Fruit fly (Drosophila melanogaster) whole organism, embryonic: ENCODE data around the gene CG42269.

Source experiments
- ATbp ChIP-seq: fragments of 200-800 bp; sonication (Bioruptor generic); optimal IDR thresholded peaks from 2 replicates; lab custom pipeline; 2017; ENCODE audit warnings: missing biosample characterization, mild to moderate bottlenecking, missing genetic modification characterization, missing genetic modification reagents
- Atf-2 ChIP-seq: fragments of 200-800 bp; sonication (Bioruptor generic); optimal IDR thresholded peaks from 2 replicates; lab custom pipeline; 2016; ENCODE audit warnings: missing biosample characterization, missing genetic modification characterization
- B-H1 ChIP-seq: fragments of 200-800 bp; sonication (Bioruptor generic); IDR thresholded peaks from 3 replicates; pipeline ENCODE4 v1.3.6; 2022; ENCODE audit warnings: missing biosample characterization, missing genetic modification characterization
- Blimp-1 ChIP-seq: fragments of 200-800 bp; sonication (Bioruptor generic); optimal IDR thresholded peaks from 3 replicates; lab custom pipeline; 2018; ENCODE audit warnings: missing biosample characterization, missing genetic modification characterization, mild to moderate bottlenecking, moderate library complexity, missing genetic modification reagents
- CG10321 ChIP-seq: fragments of 200-800 bp; sonication (Bioruptor generic); IDR thresholded peaks from 2 replicates; pipeline ENCODE4 v1.3.6; 2022; ENCODE audit warnings: missing biosample characterization, missing genetic modification characterization
- CG13287 ChIP-seq: fragments of 200-800 bp; sonication (Bioruptor generic); IDR thresholded peaks from 2 replicates; pipeline ENCODE4 v1.3.6; 2022; ENCODE audit warnings: missing biosample characterization, missing genetic modification characterization; ENCODE audit not compliant: partially characterized antibody
- CG14860 ChIP-seq: fragments of 200-800 bp; sonication (Bioruptor generic); IDR thresholded peaks from 3 replicates; pipeline ENCODE4 v1.3.6; 2022; ENCODE audit warnings: missing biosample characterization, missing genetic modification characterization; ENCODE audit not compliant: partially characterized antibody
- CG15269 ChIP-seq: fragments of 200-800 bp; sonication (Bioruptor generic); optimal IDR thresholded peaks from 2 replicates; lab custom pipeline; 2018; ENCODE audit warnings: missing biosample characterization, mild to moderate bottlenecking, missing genetic modification characterization, moderate library complexity
- CG17361 ChIP-seq: fragments of 200-800 bp; sonication (Bioruptor generic); IDR thresholded peaks from 3 replicates; pipeline ENCODE4 v1.3.6; 2022; ENCODE audit warnings: missing biosample characterization, missing genetic modification characterization
- CG32772 ChIP-seq: fragments of 200-800 bp; sonication (Bioruptor generic); IDR thresholded peaks from 2 replicates; pipeline ENCODE4 v1.3.6; 2022; ENCODE audit warnings: missing biosample characterization, missing genetic modification characterization
- CG3281 ChIP-seq: fragments of 200-800 bp; sonication (Bioruptor generic); optimal IDR thresholded peaks from 3 replicates; lab custom pipeline; 2017; ENCODE audit warnings: missing biosample characterization, mild to moderate bottlenecking, missing genetic modification characterization
- CG43689 ChIP-seq: fragments of 200-800 bp; sonication (Bioruptor generic); IDR thresholded peaks from 2 replicates; pipeline ENCODE4 v1.3.6; 2022; ENCODE audit warnings: missing biosample characterization, missing genetic modification characterization
- CG4404 ChIP-seq: fragments of 200-800 bp; sonication (Bioruptor generic); IDR thresholded peaks from 2 replicates; pipeline ENCODE4 v1.3.6; 2022; ENCODE audit warnings: missing biosample characterization, missing genetic modification characterization
- CG4820 ChIP-seq: fragments of 200-800 bp; sonication (Bioruptor generic); optimal IDR thresholded peaks from 3 replicates; lab custom pipeline; 2016; ENCODE audit warnings: missing biosample characterization, missing genetic modification characterization
- CG7839 ChIP-seq: fragments of 200-800 bp; sonication (Bioruptor generic); optimal IDR thresholded peaks from 3 replicates; lab custom pipeline; 2018; ENCODE audit warnings: missing biosample characterization, mild to moderate bottlenecking, missing genetic modification characterization, moderate library complexity
- CG7987 ChIP-seq: fragments of 200-800 bp; sonication (Bioruptor generic); optimal IDR thresholded peaks from 2 replicates; lab custom pipeline; 2018; ENCODE audit warnings: missing biosample characterization, mild to moderate bottlenecking, missing genetic modification characterization, moderate library complexity
- D19A ChIP-seq: fragments of 200-800 bp; optimal IDR thresholded peaks from 3 replicates; lab custom pipeline; 2019; ENCODE audit warnings: missing biosample characterization, mild to moderate bottlenecking, missing genetic modification characterization, moderate library complexity
- Deaf1 ChIP-seq: fragments of 200-800 bp; optimal IDR thresholded peaks from 3 replicates; lab custom pipeline; 2019; ENCODE audit warnings: missing biosample characterization, mild to moderate bottlenecking, missing genetic modification characterization, moderate library complexity
- Doc3 ChIP-seq: fragments of 200-800 bp; sonication (Bioruptor generic); IDR thresholded peaks from 3 replicates; pipeline ENCODE4 v1.3.6; 2022; ENCODE audit warnings: missing biosample characterization, missing genetic modification characterization; ENCODE audit not compliant: partially characterized antibody
- Ets65A ChIP-seq: fragments of 200-800 bp; sonication (Bioruptor generic); peaks from one replicate; lab custom pipeline; 2016; ENCODE audit warnings: missing biosample characterization, missing genetic modification characterization
- Ets97D ChIP-seq: fragments of 200-800 bp; sonication (Bioruptor generic); optimal IDR thresholded peaks from 3 replicates; lab custom pipeline; 2016; ENCODE audit warnings: missing biosample characterization, missing genetic modification characterization
- Lpt ChIP-seq: fragments of >200 bp; optimal IDR thresholded peaks from 2 replicates; lab custom pipeline; 2018; ENCODE audit warnings: missing biosample characterization, missing genetic modification characterization
- Mad ChIP-seq: fragments of 200-800 bp; sonication (Bioruptor generic); optimal IDR thresholded peaks from 2 replicates; lab custom pipeline; 2016; ENCODE audit warnings: missing biosample characterization, missing genetic modification characterization
- Med ChIP-seq: fragments of 200-800 bp; sonication (Bioruptor generic); peaks from one replicate; lab custom pipeline; 2016; ENCODE audit warnings: missing biosample characterization, missing genetic modification characterization, mild to moderate bottlenecking, inconsistent platforms, moderate library complexity
- Neu2 ChIP-seq: fragments of 200-800 bp; sonication (Bioruptor generic); optimal IDR thresholded peaks from 3 replicates; lab custom pipeline; 2016; ENCODE audit warnings: missing biosample characterization, missing genetic modification characterization, borderline replicate concordance
- Sox100B ChIP-seq: fragments of 200-800 bp; sonication (Bioruptor generic); optimal IDR thresholded peaks from 3 replicates; lab custom pipeline; 2018; ENCODE audit warnings: missing biosample characterization, mild to moderate bottlenecking, missing genetic modification characterization
- Sry-β ChIP-seq: fragments of 200-800 bp; sonication (Bioruptor generic); optimal IDR thresholded peaks from 2 replicates; lab custom pipeline; 2018; ENCODE audit warnings: missing biosample characterization, mild to moderate bottlenecking, missing genetic modification characterization, moderate library complexity
- abd-A ChIP-seq: fragments of 200-800 bp; sonication (Bioruptor generic); optimal IDR thresholded peaks from 3 replicates; lab custom pipeline; 2019; ENCODE audit warnings: missing biosample characterization, mild to moderate bottlenecking, missing genetic modification characterization, moderate library complexity
- amos ChIP-seq: fragments of 200-800 bp; sonication (Bioruptor generic); IDR thresholded peaks from 2 replicates; pipeline ENCODE4 v1.3.6; 2022; ENCODE audit warnings: missing biosample characterization, missing genetic modification characterization; ENCODE audit not compliant: partially characterized antibody
- aop ChIP-seq: fragments of 200-800 bp; sonication (Bioruptor generic); IDR thresholded peaks from 2 replicates; pipeline ENCODE4 v1.3.6; 2022; ENCODE audit warnings: missing biosample characterization, missing genetic modification characterization
- bigmax ChIP-seq: fragments of 200-800 bp; sonication (Bioruptor generic); optimal IDR thresholded peaks from 2 replicates; lab custom pipeline; 2018; ENCODE audit warnings: missing biosample characterization, mild to moderate bottlenecking, missing genetic modification characterization
- chinmo ChIP-seq: fragments of 200-800 bp; sonication (Bioruptor generic); IDR thresholded peaks from 4 replicates; pipeline ENCODE4 v1.3.6; 2022; ENCODE audit warnings: missing biosample characterization, missing genetic modification characterization; ENCODE audit not compliant: partially characterized antibody
- crol ChIP-seq: fragments of 200-800 bp; sonication (Bioruptor generic); IDR thresholded peaks from 2 replicates; pipeline ENCODE4 v1.3.6; 2022; ENCODE audit warnings: missing biosample characterization, missing genetic modification characterization
- crp ChIP-seq, 2 experiments: fragments of 200-800 bp; sonication (Bioruptor generic); optimal IDR thresholded peaks; 2 replicates in 1 of 2; 3 replicates in 1 of 2; lab custom pipeline; 2017; ENCODE audit warnings: missing biosample characterization in 2 of 2, missing genetic modification characterization in 2 of 2, mild to moderate bottlenecking in 1 of 2, moderate library complexity in 1 of 2
- disco-r ChIP-seq: fragments of 200-800 bp; sonication (Bioruptor generic); optimal IDR thresholded peaks from 2 replicates; lab custom pipeline; 2016; ENCODE audit warnings: missing biosample characterization, missing genetic modification characterization
- esg ChIP-seq: fragments of 200-800 bp; sonication (Bioruptor generic); conservative IDR thresholded peaks from 2 replicates; pipeline ENCODE4 v1.3.6; 2022; ENCODE audit warnings: missing biosample characterization, missing genetic modification characterization
- ewg ChIP-seq: fragments of 200-800 bp; sonication (Bioruptor generic); optimal IDR thresholded peaks from 3 replicates; lab custom pipeline; 2017; ENCODE audit warnings: mild to moderate bottlenecking, missing biosample characterization, missing genetic modification reagents, missing genetic modification characterization
- fru ChIP-seq: fragments of >200 bp; optimal IDR thresholded peaks from 2 replicates; lab custom pipeline; 2017
- grn ChIP-seq: fragments of 200-800 bp; sonication (Bioruptor generic); optimal IDR thresholded peaks from 3 replicates; lab custom pipeline; 2017; ENCODE audit warnings: missing biosample characterization, missing genetic modification characterization
- jumu ChIP-seq: fragments of 200-800 bp; sonication (Bioruptor generic); optimal IDR thresholded peaks from 3 replicates; lab custom pipeline; 2016; ENCODE audit warnings: missing biosample characterization, missing genetic modification characterization
- kah ChIP-seq: fragments of 200-800 bp; sonication (Bioruptor generic); optimal IDR thresholded peaks from 2 replicates; lab custom pipeline; 2018; ENCODE audit warnings: missing biosample characterization, mild to moderate bottlenecking, missing genetic modification characterization
- lilli ChIP-seq: fragments of 200-800 bp; sonication (Bioruptor generic); optimal IDR thresholded peaks from 3 replicates; lab custom pipeline; 2016; ENCODE audit warnings: missing biosample characterization, missing genetic modification characterization
- otp ChIP-seq: fragments of 200-800 bp; sonication (Bioruptor generic); IDR thresholded peaks from 3 replicates; pipeline ENCODE4, ENCODE4 v1.3.6; 2022; ENCODE audit warnings: missing biosample characterization, missing genetic modification characterization
- phol ChIP-seq: fragments of 200-800 bp; sonication (Bioruptor generic); optimal IDR thresholded peaks from 3 replicates; lab custom pipeline; 2018; ENCODE audit warnings: missing biosample characterization, mild to moderate bottlenecking, missing genetic modification characterization, moderate library complexity
- pnt ChIP-seq: fragments of 200-800 bp; sonication (Bioruptor generic); optimal IDR thresholded peaks from 3 replicates; lab custom pipeline; 2016; ENCODE audit warnings: missing biosample characterization, missing genetic modification characterization
- repo ChIP-seq: fragments of 200-800 bp; sonication (Bioruptor generic); optimal IDR thresholded peaks from 2 replicates; lab custom pipeline; 2016; ENCODE audit warnings: missing biosample characterization, missing genetic modification characterization
- rib ChIP-seq: fragments of 200-800 bp; sonication (Bioruptor generic); IDR thresholded peaks from 2 replicates; pipeline ENCODE4 v1.3.6; 2022; ENCODE audit warnings: missing biosample characterization, missing genetic modification characterization
- scrt ChIP-seq: fragments of 200-800 bp; sonication (Bioruptor generic); optimal IDR thresholded peaks from 2 replicates; lab custom pipeline; 2018; ENCODE audit warnings: missing biosample characterization, mild to moderate bottlenecking, missing genetic modification characterization, moderate library complexity
- seq ChIP-seq: fragments of 200-800 bp; sonication (Bioruptor generic); IDR thresholded peaks from 2 replicates; pipeline ENCODE4 v1.3.6; 2022; ENCODE audit warnings: missing biosample characterization, missing genetic modification characterization
- tap ChIP-seq: fragments of 200-800 bp; optimal IDR thresholded peaks from 3 replicates; lab custom pipeline; 2019; ENCODE audit warnings: missing biosample characterization, mild to moderate bottlenecking, missing genetic modification characterization, moderate library complexity
- vvl ChIP-seq: fragments of 200-800 bp; sonication (Bioruptor generic); IDR thresholded peaks from 2 replicates; pipeline ENCODE4 v1.3.6; 2022; ENCODE audit warnings: missing biosample characterization, missing genetic modification characterization
- wek ChIP-seq: fragments of 200-800 bp; sonication (Bioruptor generic); optimal IDR thresholded peaks from 3 replicates; lab custom pipeline; 2018; ENCODE audit warnings: missing biosample characterization, mild to moderate bottlenecking, missing genetic modification characterization, moderate library complexity

CG42269 gene

dm6 chr3L:6074975-6075692 is 9.0 kb downstream of the CG42269 start, which contains the start of the genes CG13295 and CG6610 (continued):
- TF ChIP-seq CG17361 (GFP tag; lab: Robert Waterston, UW): peak; percentile 72; the same call in 2 of the 3 replicates
- peak in 1 of 2 experiments; percentile 25 for TF ChIP-seq crp (GFP tag; optimal IDR thresholded peaks at IDR 0.05; lab: Kevin White, UChicago)
- peak; percentile 71 for TF ChIP-seq lilli (GFP tag; lab: Kevin White, UChicago)
- peak; percentile 62 for TF ChIP-seq CG7839 (tag; lab: Kevin White, UChicago)
- no peak for TF ChIP-seq Atf-2 (GFP tag; lab: Kevin White, UChicago)
- no peak for TF ChIP-seq aop (GFP tag; lab: Robert Waterston, UW)
- no peak for TF ChIP-seq CG7987 (GFP tag; lab: Kevin White, UChicago)
- TF ChIP-seq Sox100B (GFP tag; lab: Kevin White, UChicago): no peak
- TF ChIP-seq CG15269 (tag; lab: Kevin White, UChicago): peak; percentile 69
- TF ChIP-seq ATbp: no peak
- no peak for TF ChIP-seq CG4820 (GFP tag; lab: Kevin White, UChicago)
- TF ChIP-seq CG32772 (GFP tag; lab: Robert Waterston, UW): 0 out of 2 replicates have a peak, but pooled peaks have one; percentile 28
- no peak for TF ChIP-seq Blimp-1 (GFP tag; lab: Kevin White, UChicago)
- no peak for TF ChIP-seq Neu2
- TF ChIP-seq amos (GFP tag; lab: Robert Waterston, UW): 0 out of 2 replicates have a peak, but pooled peaks have one; percentile 23
- TF ChIP-seq B-H1: no peak; the same call in 2 of the 3 replicates
- TF ChIP-seq bigmax (GFP tag; lab: Kevin White, UChicago): no peak
- TF ChIP-seq D19A: peak; percentile 42
- peak; percentile 32 for TF ChIP-seq jumu (GFP tag; lab: Kevin White, UChicago)
- TF ChIP-seq Ets97D: peak; percentile 0
- no peak for TF ChIP-seq Lpt
- peak; percentile 28; the same call in 1 of the 2 replicates for TF ChIP-seq esg (GFP tag; lab: Robert Waterston, UW)
- TF ChIP-seq phol (tag; lab: Kevin White, UChicago): peak; percentile 72
- no peak for TF ChIP-seq grn (GFP tag; lab: Kevin White, UChicago)
- TF ChIP-seq crol (GFP tag; lab: Robert Waterston, UW): no peak
- TF ChIP-seq Sry-β: peak; percentile 97
- no peak for TF ChIP-seq wek (GFP tag; lab: Kevin White, UChicago)
- TF ChIP-seq fru: no peak
- TF ChIP-seq CG14860 (GFP tag; lab: Robert Waterston, UW): no peak
- no peak for TF ChIP-seq repo
- peak; percentile 26 for TF ChIP-seq Mad (GFP tag; lab: Kevin White, UChicago)
- no peak for TF ChIP-seq tap (tag; lab: Kevin White, UChicago)
- TF ChIP-seq CG4404 (GFP tag; lab: Robert Waterston, UW): peak; percentile 42; the same call in 1 of the 2 replicates
- peak; percentile 19; the same call in 1 of the 2 replicates for TF ChIP-seq CG13287 (GFP tag; lab: Robert Waterston, UW)
- TF ChIP-seq CG43689: no peak
- no peak for TF ChIP-seq CG10321
- no peak for TF ChIP-seq vvl (GFP tag; lab: Robert Waterston, UW)
- no peak for TF ChIP-seq rib
- TF ChIP-seq kah: peak; percentile 5
- TF ChIP-seq pnt: peak; percentile 7

- 0 out of 4 replicates have a peak, but pooled peaks have one; percentile 17 for TF ChIP-seq chinmo
- peak; percentile 82 for TF ChIP-seq ewg (GFP tag; lab: Kevin White, UChicago)
- no peak for TF ChIP-seq Doc3
- TF ChIP-seq disco-r (GFP tag; lab: Kevin White, UChicago): no peak
- TF ChIP-seq seq (GFP tag; lab: Robert Waterston, UW): no peak
- peak; percentile 39 for TF ChIP-seq Med
- TF ChIP-seq CG3281: no peak
- peak; percentile 51 for TF ChIP-seq Deaf1
- peak; percentile 75 for TF ChIP-seq abd-A (tag; lab: Kevin White, UChicago)
- TF ChIP-seq Ets65A (GFP tag; lab: Kevin White, UChicago): peak; percentile 56
- no peak for TF ChIP-seq otp (GFP tag; lab: Robert Waterston, UW)
- peak; percentile 85 for TF ChIP-seq scrt (GFP tag; lab: Kevin White, UChicago)
Measured at dm6 chr3L:6076429-6076828, 10.3 kb downstream of the CG42269 start, which contains the start of gene ssp6. ssp6 (plus strand) TSS chr3L:6076722.
